Fruit fly (Drosophila melanogaster) whole organism, adult: ENCODE measurements around the gene CG42504.

Experiments
- CG11617 ChIP-seq: fragments of 200-800 bp; sonication (Bioruptor generic); optimal IDR thresholded peaks from 2 replicates; lab custom pipeline; 2017; ENCODE audit warnings: mild to moderate bottlenecking, missing biosample characterization, missing genetic modification reagents, missing genetic modification characterization
- CG12768 ChIP-seq: fragments of 200-800 bp; sonication (Bioruptor generic); optimal IDR thresholded peaks from 2 replicates; lab custom pipeline; 2017; ENCODE audit warnings: missing biosample characterization, missing genetic modification characterization, mild to moderate bottlenecking, moderate library complexity, missing genetic modification reagents
- CG14711 ChIP-seq: fragments of 200-800 bp; sonication (Bioruptor generic); optimal IDR thresholded peaks from 2 replicates; lab custom pipeline; 2018; ENCODE audit warnings: missing biosample characterization, mild to moderate bottlenecking, missing genetic modification characterization, moderate library complexity
- CG1620 ChIP-seq: fragments of 200-800 bp; sonication (Bioruptor generic); optimal IDR thresholded peaks from 2 replicates; lab custom pipeline; 2016; ENCODE audit warnings: missing biosample characterization, missing genetic modification characterization
- CG33017 ChIP-seq: fragments of 200-800 bp; sonication (Bioruptor generic); optimal IDR thresholded peaks from 2 replicates; lab custom pipeline; 2018; ENCODE audit warnings: missing biosample characterization, mild to moderate bottlenecking, missing genetic modification characterization, moderate library complexity
- CG5204 ChIP-seq: fragments of 200-800 bp; sonication (Bioruptor generic); optimal IDR thresholded peaks from 2 replicates; lab custom pipeline; 2016; ENCODE audit warnings: missing biosample characterization, missing genetic modification characterization
- CG7045 ChIP-seq: fragments of 200-800 bp; sonication (Bioruptor generic); optimal IDR thresholded peaks from 2 replicates; lab custom pipeline; 2017; ENCODE audit warnings: missing biosample characterization, mild to moderate bottlenecking, missing genetic modification characterization
- CG7101 ChIP-seq: fragments of 200-800 bp; sonication (Bioruptor generic); optimal IDR thresholded peaks from 2 replicates; lab custom pipeline; 2018; ENCODE audit warnings: missing biosample characterization, mild to moderate bottlenecking, missing genetic modification characterization, moderate library complexity
- Clk ChIP-seq: fragments of 200-800 bp; sonication (Bioruptor generic); optimal IDR thresholded peaks from 2 replicates; lab custom pipeline; 2017; ENCODE audit warnings: missing biosample characterization, missing genetic modification characterization
- Crg-1 ChIP-seq: fragments of 200-800 bp; sonication (Bioruptor generic); optimal IDR thresholded peaks from 2 replicates; lab custom pipeline; 2016; ENCODE audit warnings: missing biosample characterization, missing genetic modification characterization
- Hr96 ChIP-seq: fragments of 200-800 bp; sonication (Bioruptor generic); optimal IDR thresholded peaks from 2 replicates; lab custom pipeline; 2016; ENCODE audit warnings: missing biosample characterization, missing genetic modification characterization
- Mnt ChIP-seq: fragments of 200-800 bp; sonication (Bioruptor generic); optimal IDR thresholded peaks from 2 replicates; lab custom pipeline; 2016; ENCODE audit warnings: missing biosample characterization, mild to moderate bottlenecking, missing genetic modification characterization
- bab1 ChIP-seq: fragments of 200-800 bp; sonication (Bioruptor generic); optimal IDR thresholded peaks from 3 replicates; lab custom pipeline; 2019; ENCODE audit warnings: missing biosample characterization, mild to moderate bottlenecking, missing genetic modification characterization, moderate library complexity
- cic ChIP-seq: fragments of 200-800 bp; sonication (Bioruptor generic); optimal IDR thresholded peaks from 2 replicates; lab custom pipeline; 2017; ENCODE audit warnings: missing biosample characterization, mild to moderate bottlenecking, missing genetic modification characterization, moderate library complexity
- cnc ChIP-seq, 2 experiments: fragments of >200 bp; optimal IDR thresholded peaks; 2 replicates each; lab custom pipeline; 2017
- kay ChIP-seq: fragments of 200-800 bp; sonication (Bioruptor generic); peaks from one replicate; lab custom pipeline; 2016; ENCODE audit warnings: missing biosample characterization, missing genetic modification characterization, borderline replicate concordance
- ovo ChIP-seq: fragments of 200-800 bp; sonication (Bioruptor generic); optimal IDR thresholded peaks from 2 replicates; lab custom pipeline; 2016; ENCODE audit warnings: missing biosample characterization, missing genetic modification characterization
- pad ChIP-seq: fragments of 200-800 bp; sonication (Bioruptor generic); optimal IDR thresholded peaks from 3 replicates; lab custom pipeline; 2017; ENCODE audit warnings: missing biosample characterization, missing genetic modification characterization, mild to moderate bottlenecking, moderate library complexity, missing genetic modification reagents
- tj ChIP-seq: fragments of 200-800 bp; sonication (Bioruptor generic); optimal IDR thresholded peaks from 3 replicates; lab custom pipeline; 2017; ENCODE audit warnings: missing biosample characterization, mild to moderate bottlenecking, missing genetic modification characterization, moderate library complexity
- toe ChIP-seq: fragments of 200-800 bp; sonication (Bioruptor generic); optimal IDR thresholded peaks from 2 replicates; lab custom pipeline; 2016; ENCODE audit warnings: missing biosample characterization, missing genetic modification characterization

Gene CG42504

DNA sequence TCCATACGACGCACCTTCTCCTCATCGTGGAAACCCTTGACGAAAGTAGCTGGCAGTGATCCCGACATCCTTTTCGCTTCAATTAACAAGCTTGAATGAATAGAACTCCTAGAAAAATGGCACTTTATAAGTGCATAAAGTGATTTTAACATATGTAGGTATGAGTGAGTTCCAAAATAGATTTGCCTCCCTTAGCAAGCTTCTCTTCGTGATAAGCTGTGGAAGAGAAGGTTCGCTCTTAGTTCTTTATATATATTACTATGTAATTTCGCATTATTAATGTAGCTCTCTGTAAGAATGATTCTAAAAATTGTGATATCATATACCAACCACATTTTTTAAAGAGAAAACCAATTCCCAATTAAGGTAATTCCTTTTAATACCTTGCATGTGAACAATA lies 47.1 kb downstream of the CG42504 start, which contains the start of gene CG3397:
TSS of gene CG3397 (minus strand) at position 101 of the 400 bp plus-strand sequence.
- TF ChIP-seq CG1620 (GFP tag; lab: Kevin White, UChicago) (no peak), cnc (optimal IDR thresholded peaks at IDR 0.05; lab: Kevin White, UChicago) (no peak), ovo (GFP tag; lab: Kevin White, UChicago) (no peak), CG7045 (GFP tag; lab: Kevin White, UChicago) (no peak), pad (GFP tag; lab: Kevin White, UChicago) (no peak), cic (GFP tag; lab: Kevin White, UChicago) (no peak), CG5204 (GFP tag; lab: Kevin White, UChicago) (no peak), CG11617 (GFP tag; lab: Kevin White, UChicago) (no peak), CG7101 (no peak), Clk (GFP tag; lab: Kevin White, UChicago) (no peak)

DNA sequence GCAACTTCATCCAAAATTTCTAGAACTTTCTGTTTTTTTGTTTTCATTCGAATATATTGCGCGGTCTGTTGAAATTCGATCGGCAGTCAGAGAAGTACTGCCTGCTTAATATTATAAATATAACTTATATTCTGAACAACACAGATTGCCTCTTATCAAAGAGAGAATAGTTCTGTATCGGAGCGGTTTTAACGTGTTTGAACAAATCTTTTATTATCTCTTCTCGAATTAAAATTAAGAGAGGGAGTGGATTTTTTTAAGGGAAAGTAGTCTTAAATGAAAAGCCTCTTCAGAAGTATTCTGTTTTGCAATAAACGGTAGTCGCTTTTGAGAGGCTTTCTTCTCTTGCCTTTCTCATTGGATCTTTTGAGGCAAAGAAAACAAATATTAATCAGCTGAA lies 49.0 kb downstream of the CG42504 start:
- TF ChIP-seq CG33017 (tag; lab: Kevin White, UChicago) (no peak), CG7101 (no peak), Clk (GFP tag; lab: Kevin White, UChicago) (no peak), CG5204 (GFP tag; lab: Kevin White, UChicago) (no peak), CG7045 (GFP tag; lab: Kevin White, UChicago) (no peak), CG14711 (no peak), bab1 (GFP tag; lab: Kevin White, UChicago) (no peak), toe (GFP tag; lab: Kevin White, UChicago) (no peak), CG11617 (GFP tag; lab: Kevin White, UChicago) (no peak), Hr96 (GFP tag; lab: Kevin White, UChicago) (no peak), CG1620 (GFP tag; lab: Kevin White, UChicago) (no peak)

DNA sequence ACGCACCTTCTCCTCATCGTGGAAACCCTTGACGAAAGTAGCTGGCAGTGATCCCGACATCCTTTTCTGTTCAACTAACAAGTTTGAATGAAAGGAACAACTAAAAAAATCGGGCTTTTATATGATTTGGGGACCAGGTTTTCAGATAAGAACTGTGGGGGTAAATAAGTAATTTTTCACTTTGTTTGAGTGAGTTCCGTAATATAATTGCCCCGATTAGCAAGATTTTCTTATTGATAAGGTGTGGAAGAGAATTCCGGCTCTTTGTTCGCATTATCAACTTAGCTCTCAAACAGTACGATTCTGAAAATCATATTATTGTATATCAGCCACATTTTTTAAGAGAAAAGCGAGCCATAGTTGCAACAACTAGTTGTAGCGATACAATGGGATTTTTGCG lies 49.6 kb downstream of the CG42504 start, which contains the start of gene CG12224:
TSS of gene CG12224 (minus strand) at position 101 of the 400 bp plus-strand sequence.
- TF ChIP-seq ovo (GFP tag; lab: Kevin White, UChicago) (no peak), Crg-1 (GFP tag; lab: Kevin White, UChicago) (no peak), CG11617 (GFP tag; lab: Kevin White, UChicago) (no peak), toe (GFP tag; lab: Kevin White, UChicago) (no peak), pad (GFP tag; lab: Kevin White, UChicago) (no peak), CG33017 (tag; lab: Kevin White, UChicago) (no peak), CG5204 (GFP tag; lab: Kevin White, UChicago) (no peak), CG12768 (no peak), cnc (optimal IDR thresholded peaks at IDR 0.05; lab: Kevin White, UChicago) (no peak), cic (GFP tag; lab: Kevin White, UChicago) (no peak), CG14711 (no peak), CG7101 (no peak), CG1620 (GFP tag; lab: Kevin White, UChicago) (no peak), bab1 (GFP tag; lab: Kevin White, UChicago) (no peak), kay (GFP tag; lab: Kevin White, UChicago) (no peak), Hr96 (GFP tag; lab: Kevin White, UChicago) (no peak), Clk (GFP tag; lab: Kevin White, UChicago) (no peak), tj (GFP tag; lab: Kevin White, UChicago) (no peak), CG7045 (GFP tag; lab: Kevin White, UChicago) (no peak)

DNA sequence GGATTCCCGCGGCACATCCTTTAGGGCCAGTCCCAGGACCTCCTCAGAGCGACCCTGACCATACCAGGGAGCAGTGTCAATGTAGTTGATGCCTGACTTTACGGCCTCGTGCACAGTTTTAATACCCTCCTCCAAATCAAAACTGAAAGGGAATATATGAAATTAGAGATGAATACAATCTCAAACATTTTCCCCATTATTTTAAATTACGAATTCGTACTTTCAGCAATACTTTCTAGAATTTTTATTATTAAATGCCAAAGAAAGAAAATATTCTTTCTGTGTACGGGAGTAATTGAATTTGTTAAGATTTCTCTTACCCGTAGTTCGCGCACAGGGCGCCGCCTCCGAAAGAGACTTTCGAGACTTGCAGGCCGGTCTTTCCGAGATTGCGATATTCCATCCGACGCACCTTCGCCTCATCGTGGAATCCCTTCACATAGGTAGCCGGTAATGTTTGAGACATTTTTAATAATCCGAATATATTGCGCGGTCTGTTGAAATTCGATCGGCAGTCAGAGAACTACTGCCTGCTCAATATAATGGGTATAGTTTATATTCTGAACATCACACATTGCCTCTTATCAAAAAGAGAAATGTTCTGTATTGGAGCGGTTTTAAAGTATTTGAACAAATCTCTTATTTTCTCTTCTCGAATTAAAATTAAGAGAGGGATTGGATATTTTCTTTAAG lies 51.5 kb downstream of the CG42504 start, which contains the start of gene CG18547:
TSS of gene CG18547 (minus strand) at position 512 of the 693 bp plus-strand sequence.
- TF ChIP-seq CG33017 (tag; lab: Kevin White, UChicago) (no peak), CG14711 (peak; percentile 25)

DNA sequence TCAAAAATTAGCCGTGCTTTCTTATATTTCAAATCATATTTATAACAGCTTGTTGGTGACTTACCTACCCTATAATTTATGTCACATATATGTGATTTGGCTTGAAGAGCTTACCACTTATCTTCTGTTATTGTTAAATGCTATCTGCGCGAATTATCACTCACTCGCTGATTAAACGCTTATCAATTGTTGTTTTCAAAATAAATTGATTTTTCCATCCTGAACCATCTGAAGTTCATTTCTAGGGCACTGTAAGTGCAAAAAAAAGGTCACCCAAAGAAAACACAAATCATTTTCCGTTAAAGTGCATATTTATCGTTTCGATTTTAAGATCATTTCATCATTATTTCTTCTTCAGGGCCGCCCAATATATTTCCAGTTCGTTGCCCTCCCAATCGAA lies 53.3 kb downstream of the CG42504 start:
- TF ChIP-seq Clk (GFP tag; lab: Kevin White, UChicago) (no peak), Crg-1 (GFP tag; lab: Kevin White, UChicago) (no peak), Mnt (GFP tag; lab: Kevin White, UChicago) (no peak), kay (GFP tag; lab: Kevin White, UChicago) (peak; percentile 37), ovo (GFP tag; lab: Kevin White, UChicago) (no peak), toe (GFP tag; lab: Kevin White, UChicago) (no peak), CG5204 (GFP tag; lab: Kevin White, UChicago) (no peak)
